Fruit fly (Drosophila melanogaster) whole organism, embryonic: Measurements from ENCODE around the gene CG2540.

ENCODE experiments used
- ATbp ChIP-seq: fragments of 200-800 bp; sonication (Bioruptor generic); optimal IDR thresholded peaks from 2 replicates; lab custom pipeline; 2017; ENCODE audit warnings: missing biosample characterization, mild to moderate bottlenecking, missing genetic modification characterization, missing genetic modification reagents
- CG10147 ChIP-seq: fragments of 200-800 bp; sonication (Bioruptor generic); optimal IDR thresholded peaks from 2 replicates; lab custom pipeline; 2019; ENCODE audit warnings: missing biosample characterization, mild to moderate bottlenecking, missing genetic modification characterization, moderate library complexity
- CG11504 ChIP-seq: fragments of 200-800 bp; sonication (Bioruptor generic); optimal IDR thresholded peaks from 3 replicates; lab custom pipeline; 2019; ENCODE audit warnings: missing biosample characterization, mild to moderate bottlenecking, missing genetic modification characterization, moderate library complexity
- CG12942 ChIP-seq: fragments of 200-800 bp; sonication (Bioruptor generic); optimal IDR thresholded peaks from 3 replicates; lab custom pipeline; 2016; ENCODE audit warnings: missing biosample characterization, missing genetic modification characterization
- CG13894 ChIP-seq: fragments of 200-800 bp; sonication (Bioruptor generic); optimal IDR thresholded peaks from 3 replicates; lab custom pipeline; 2018; ENCODE audit warnings: missing biosample characterization, mild to moderate bottlenecking, missing genetic modification characterization, moderate library complexity
- CG1602 ChIP-seq: fragments of 200-800 bp; sonication (Bioruptor generic); optimal IDR thresholded peaks from 3 replicates; lab custom pipeline; 2016; ENCODE audit warnings: missing biosample characterization, missing genetic modification characterization
- CG17802 ChIP-seq: fragments of 200-800 bp; sonication (Bioruptor generic); optimal IDR thresholded peaks from 2 replicates; lab custom pipeline; 2018; ENCODE audit warnings: missing biosample characterization, mild to moderate bottlenecking, missing genetic modification characterization, moderate library complexity
- CG2120 ChIP-seq: fragments of 200-800 bp; sonication (Bioruptor generic); optimal IDR thresholded peaks from 3 replicates; lab custom pipeline; 2016; ENCODE audit warnings: missing biosample characterization, missing genetic modification characterization
- CG2678 ChIP-seq: fragments of 200-800 bp; sonication (Bioruptor generic); optimal IDR thresholded peaks from 3 replicates; lab custom pipeline; 2019; ENCODE audit warnings: missing biosample characterization, mild to moderate bottlenecking, missing genetic modification characterization, moderate library complexity
- CG32767 ChIP-seq: fragments of 200-800 bp; sonication (Bioruptor generic); IDR thresholded peaks from 2 replicates; pipeline ENCODE4 v1.3.6; 2022; ENCODE audit warnings: missing biosample characterization, missing genetic modification characterization
- CG3838 ChIP-seq: fragments of 200-800 bp; sonication (Bioruptor generic); optimal IDR thresholded peaks from 3 replicates; lab custom pipeline; 2016; ENCODE audit warnings: missing biosample characterization, missing genetic modification characterization
- CG3995 ChIP-seq: fragments of 200-800 bp; sonication (Bioruptor generic); optimal IDR thresholded peaks from 3 replicates; lab custom pipeline; 2016; ENCODE audit warnings: missing biosample characterization, missing genetic modification characterization
- CG4404 ChIP-seq: fragments of 200-800 bp; sonication (Bioruptor generic); IDR thresholded peaks from 2 replicates; pipeline ENCODE4 v1.3.6; 2022; ENCODE audit warnings: missing biosample characterization, missing genetic modification characterization
- CG6854 ChIP-seq: fragments of 200-800 bp; sonication (Bioruptor generic); optimal IDR thresholded peaks from 3 replicates; lab custom pipeline; 2017; ENCODE audit warnings: missing biosample characterization, mild to moderate bottlenecking, missing genetic modification characterization
- Dek ChIP-seq: fragments of 200-800 bp; sonication (Bioruptor generic); optimal IDR thresholded peaks from 3 replicates; lab custom pipeline; 2019; ENCODE audit warnings: missing biosample characterization, mild to moderate bottlenecking, missing genetic modification characterization, moderate library complexity
- Dref ChIP-seq: fragments of 200-800 bp; sonication (Bioruptor generic); IDR thresholded peaks from 2 replicates; pipeline ENCODE4 v1.3.6; 2022; ENCODE audit warnings: missing biosample characterization, missing genetic modification characterization
- E2f2 ChIP-seq: fragments of 200-800 bp; sonication (Bioruptor generic); IDR thresholded peaks from 2 replicates; pipeline ENCODE4 v1.3.6; 2022; ENCODE audit warnings: missing biosample characterization, missing genetic modification characterization
- Fer3 ChIP-seq: fragments of 200-800 bp; sonication (Bioruptor generic); optimal IDR thresholded peaks from 2 replicates; lab custom pipeline; 2018; ENCODE audit warnings: missing biosample characterization, mild to moderate bottlenecking, missing genetic modification characterization, moderate library complexity
- Gsc ChIP-seq: fragments of 200-800 bp; sonication (Bioruptor generic); IDR thresholded peaks from 2 replicates; pipeline ENCODE4 v1.3.6; 2022; ENCODE audit warnings: missing biosample characterization, missing genetic modification characterization
- H15 ChIP-seq: fragments of 200-800 bp; sonication (Bioruptor generic); IDR thresholded peaks from 3 replicates; pipeline ENCODE4 v1.3.6; 2022; ENCODE audit warnings: missing biosample characterization, missing genetic modification characterization
- HHEX ChIP-seq: fragments of 200-800 bp; sonication (Bioruptor generic); optimal IDR thresholded peaks from 3 replicates; lab custom pipeline; 2017; ENCODE audit warnings: missing biosample characterization, mild to moderate bottlenecking, missing genetic modification characterization, missing genetic modification reagents
- Hmx ChIP-seq: fragments of 200-800 bp; sonication (Bioruptor generic); optimal IDR thresholded peaks from 2 replicates; lab custom pipeline; 2016; ENCODE audit warnings: missing biosample characterization, missing genetic modification characterization
- Hr51 ChIP-seq, 2 experiments: fragments of 200-800 bp; sonication (Bioruptor generic); optimal IDR thresholded peaks; 2 replicates in 1 of 2; 3 replicates in 1 of 2; lab custom pipeline; 2016 to 2018; ENCODE audit warnings: missing biosample characterization in 2 of 2, missing genetic modification characterization in 2 of 2, mild to moderate bottlenecking in 1 of 2, moderate library complexity in 1 of 2
- Kr ChIP-seq: fragments of 200-800 bp; sonication (Bioruptor generic); optimal IDR thresholded peaks from 2 replicates; lab custom pipeline; 2017; ENCODE audit warnings: missing biosample characterization, mild to moderate bottlenecking, missing genetic modification characterization
- Med ChIP-seq: fragments of 200-800 bp; sonication (Bioruptor generic); peaks from one replicate; lab custom pipeline; 2016; ENCODE audit warnings: missing biosample characterization, missing genetic modification characterization, mild to moderate bottlenecking, inconsistent platforms, moderate library complexity
- Six4 ChIP-seq: fragments of 200-800 bp; sonication (Bioruptor generic); optimal IDR thresholded peaks from 2 replicates; lab custom pipeline; 2016; ENCODE audit warnings: missing biosample characterization, missing genetic modification characterization
- Stat92E ChIP-seq, 3 experiments: fragments of >200 bp in 2 of 3; fragments of 200-800 bp in 1 of 3; sonication (Bioruptor generic) in 1 of 3; optimal IDR thresholded peaks; 2 replicates each; lab custom pipeline; 2017 to 2019; ENCODE audit warnings: missing biosample characterization in 3 of 3, missing genetic modification characterization in 3 of 3, mild to moderate bottlenecking in 1 of 3, moderate library complexity in 1 of 3
- cad ChIP-seq: fragments of >200 bp; optimal IDR thresholded peaks from 2 replicates; lab custom pipeline; 2017; ENCODE audit warnings: missing biosample characterization, missing genetic modification characterization
- caup ChIP-seq: fragments of 200-800 bp; sonication (Bioruptor generic); optimal IDR thresholded peaks from 3 replicates; lab custom pipeline; 2017; ENCODE audit warnings: missing biosample characterization, mild to moderate bottlenecking, missing genetic modification characterization, moderate library complexity; ENCODE audit not compliant: severe bottlenecking
- eve ChIP-seq, 2 experiments: fragments of >200 bp; optimal IDR thresholded peaks; 2 replicates each; lab custom pipeline; 2017; ENCODE audit warnings: missing biosample characterization in 2 of 2, missing genetic modification characterization in 2 of 2
- gcm2 ChIP-seq: fragments of 200-800 bp; sonication (Bioruptor generic); optimal IDR thresholded peaks from 2 replicates; lab custom pipeline; 2016; ENCODE audit warnings: missing biosample characterization, missing genetic modification characterization
- lbe ChIP-seq: fragments of 200-800 bp; sonication (Bioruptor generic); optimal IDR thresholded peaks from 2 replicates; lab custom pipeline; 2016; ENCODE audit warnings: missing biosample characterization, mild to moderate bottlenecking, missing genetic modification characterization
- lola ChIP-seq, 3 experiments: fragments of >200 bp in 2 of 3; fragments of 200-800 bp in 1 of 3; sonication (Bioruptor generic) in 1 of 3; optimal IDR thresholded peaks; 2 replicates each; lab custom pipeline; 2017 to 2019; ENCODE audit warnings: missing biosample characterization in 3 of 3, missing genetic modification characterization in 3 of 3, mild to moderate bottlenecking in 1 of 3, moderate library complexity in 1 of 3
- mam ChIP-seq: fragments of 200-800 bp; sonication (Bioruptor generic); optimal IDR thresholded peaks from 3 replicates; lab custom pipeline; 2016; ENCODE audit warnings: missing biosample characterization, missing genetic modification characterization
- oc ChIP-seq: fragments of 200-800 bp; sonication (Bioruptor generic); optimal IDR thresholded peaks from 2 replicates; lab custom pipeline; 2018; ENCODE audit warnings: missing biosample characterization, mild to moderate bottlenecking, missing genetic modification characterization, moderate library complexity
- p53 ChIP-seq: fragments of 200-800 bp; sonication (Bioruptor generic); optimal IDR thresholded peaks from 2 replicates; lab custom pipeline; 2016; ENCODE audit warnings: missing biosample characterization, missing genetic modification characterization
- pb ChIP-seq: fragments of 200-800 bp; sonication (Bioruptor generic); optimal IDR thresholded peaks from 3 replicates; lab custom pipeline; 2016; ENCODE audit warnings: missing biosample characterization, missing genetic modification characterization
- psq ChIP-seq: fragments of 200-800 bp; sonication (Bioruptor generic); optimal IDR thresholded peaks from 2 replicates; lab custom pipeline; 2017; ENCODE audit warnings: missing biosample characterization, missing genetic modification characterization
- pum ChIP-seq: fragments of 200-800 bp; sonication (Bioruptor generic); optimal IDR thresholded peaks from 2 replicates; lab custom pipeline; 2016; ENCODE audit warnings: missing biosample characterization, missing genetic modification characterization
- rib ChIP-seq: fragments of 200-800 bp; sonication (Bioruptor generic); IDR thresholded peaks from 2 replicates; pipeline ENCODE4 v1.3.6; 2022; ENCODE audit warnings: missing biosample characterization, missing genetic modification characterization
- ro ChIP-seq: fragments of 200-800 bp; sonication (Bioruptor generic); IDR thresholded peaks from 2 replicates; pipeline ENCODE4 v1.3.6; 2022; ENCODE audit warnings: missing biosample characterization, missing genetic modification characterization
- salm ChIP-seq: fragments of 200-800 bp; sonication (Bioruptor generic); optimal IDR thresholded peaks from 2 replicates; lab custom pipeline; 2018; ENCODE audit warnings: missing biosample characterization, mild to moderate bottlenecking, missing genetic modification characterization
- sisA ChIP-seq: fragments of 200-800 bp; sonication (Bioruptor generic); IDR thresholded peaks from 2 replicates; pipeline ENCODE4 v1.3.6; 2022; ENCODE audit warnings: missing biosample characterization, missing genetic modification characterization
- stwl ChIP-seq: fragments of 200-800 bp; sonication (Bioruptor generic); optimal IDR thresholded peaks from 3 replicates; lab custom pipeline; 2018; ENCODE audit warnings: missing biosample characterization, mild to moderate bottlenecking, missing genetic modification characterization, moderate library complexity
- tio ChIP-seq: fragments of 200-800 bp; sonication (Bioruptor generic); optimal IDR thresholded peaks from 2 replicates; lab custom pipeline; 2017; ENCODE audit warnings: missing biosample characterization, missing genetic modification characterization, inconsistent platforms
- twi ChIP-seq: fragments of 200-800 bp; optimal IDR thresholded peaks from 2 replicates; lab custom pipeline; 2019; ENCODE audit warnings: missing biosample characterization, mild to moderate bottlenecking, missing genetic modification characterization, moderate library complexity
- vfl ChIP-seq: fragments of 200-800 bp; sonication (Bioruptor generic); optimal IDR thresholded peaks from 2 replicates; lab custom pipeline; 2016; ENCODE audit warnings: missing biosample characterization, missing genetic modification characterization
- wdn ChIP-seq: fragments of 200-800 bp; sonication (Bioruptor generic); IDR thresholded peaks from 2 replicates; pipeline ENCODE4 v1.3.6; 2022; ENCODE audit warnings: missing biosample characterization, missing genetic modification characterization
- wek ChIP-seq: fragments of 200-800 bp; sonication (Bioruptor generic); optimal IDR thresholded peaks from 3 replicates; lab custom pipeline; 2018; ENCODE audit warnings: missing biosample characterization, mild to moderate bottlenecking, missing genetic modification characterization, moderate library complexity
- z ChIP-seq: fragments of 200-800 bp; sonication (Bioruptor generic); IDR thresholded peaks from 3 replicates; pipeline ENCODE4 v1.3.6; 2022; ENCODE audit warnings: missing biosample characterization, missing genetic modification characterization

The CG2540 gene

dm6 chrX:12654288-12654729 is 24.6 kb downstream of the CG2540 start (continued):
- TF ChIP-seq Dref (GFP tag; lab: Robert Waterston, UW) (peak; percentile 53), CG13894 (tag; lab: Kevin White, UChicago) (no peak), CG2120 (GFP tag; lab: Kevin White, UChicago) (no peak), CG2678 (tag; lab: Kevin White, UChicago) (peak; percentile 15), vfl (GFP tag; lab: Kevin White, UChicago) (no peak), oc (tag; lab: Kevin White, UChicago) (peak; percentile 6), lola (GFP tag; optimal IDR thresholded peaks at IDR 0.05; lab: Kevin White, UChicago) (peak in 1 of 3 experiments; percentile 62), twi (tag; lab: Kevin White, UChicago) (no peak), CG17802 (tag; lab: Kevin White, UChicago) (no peak), CG3995 (peak; percentile 75), pum (GFP tag; lab: Kevin White, UChicago) (no peak), ro (GFP tag; lab: Robert Waterston, UW) (no peak), Kr (GFP tag; lab: Kevin White, UChicago) (peak; percentile 78), psq (GFP tag; lab: Kevin White, UChicago) (peak; percentile 19), p53 (GFP tag; lab: Kevin White, UChicago) (no peak), lbe (GFP tag; lab: Kevin White, UChicago) (peak; percentile 17), CG11504 (tag; lab: Kevin White, UChicago) (no peak), caup (no peak), salm (peak; percentile 3), CG3838 (GFP tag; lab: Kevin White, UChicago) (no peak), Med (peak; percentile 83), CG4404 (GFP tag; lab: Robert Waterston, UW) (no peak), Stat92E (GFP tag; optimal IDR thresholded peaks at IDR 0.05; lab: Kevin White, UChicago) (no peak), CG12942 (no peak), Dek (tag; lab: Kevin White, UChicago) (no peak), Hmx (GFP tag; lab: Kevin White, UChicago) (no peak), rib (GFP tag; lab: Robert Waterston, UW) (peak; percentile 43; the same call in 1 of the 2 replicates), CG32767 (GFP tag; lab: Robert Waterston, UW) (peak; percentile 57; the same call in 1 of the 2 replicates)

dm6 chrX:12658400-12658998 is 28.8 kb downstream of the CG2540 start:
- TF ChIP-seq CG6854 (GFP tag; lab: Kevin White, UChicago) (no peak), eve (GFP tag; optimal IDR thresholded peaks at IDR 0.05; lab: Kevin White, UChicago) (peak in 1 of 2 experiments; percentile 42), Hr51 (GFP tag; optimal IDR thresholded peaks at IDR 0.05; lab: Kevin White, UChicago) (no peak), HHEX (GFP tag; lab: Kevin White, UChicago) (no peak), wdn (GFP tag; lab: Robert Waterston, UW) (no peak), mam (GFP tag; lab: Kevin White, UChicago) (no peak), wek (GFP tag; lab: Kevin White, UChicago) (no peak), H15 (no peak), tio (GFP tag; lab: Kevin White, UChicago) (no peak), Gsc (no peak), z (no peak), sisA (GFP tag; lab: Robert Waterston, UW) (0 out of 2 replicates have a peak, but pooled peaks have one; percentile 8), pb (GFP tag; lab: Kevin White, UChicago) (no peak), gcm2 (GFP tag; lab: Kevin White, UChicago) (no peak), CG10147 (GFP tag; lab: Kevin White, UChicago) (no peak), Six4 (GFP tag; lab: Kevin White, UChicago) (no peak), Dek (tag; lab: Kevin White, UChicago) (no peak), cad (GFP tag; lab: Kevin White, UChicago) (no peak), E2f2 (GFP tag; lab: Robert Waterston, UW) (no peak), CG1602 (GFP tag; lab: Kevin White, UChicago) (no peak), stwl (tag; lab: Kevin White, UChicago) (no peak), Fer3 (tag; lab: Kevin White, UChicago) (peak; percentile 14), ATbp (GFP tag; lab: Kevin White, UChicago) (peak; percentile 10)
